Worm (Caenorhabditis elegans): ENCODE measurements around the gene epg-9.

ce11 chrIV:2551418-2551817, 49.5 kb upstream of the epg-9 start, which contains the start of gene Y69A2AR.23:
- TF ChIP-seq pha-4 (tag; optimal IDR thresholded peaks at IDR 0.05): no peak
- TF ChIP-seq npax-4 (tag; optimal IDR thresholded peaks at IDR 0.05): no peak
- no peak for TF ChIP-seq lin-11 (tag; optimal IDR thresholded peaks at IDR 0.05)
- no peak for TF ChIP-seq elt-2 (tag; optimal IDR thresholded peaks at IDR 0.05)

Data from whole organism, late embryonic.